Fruit fly (Drosophila melanogaster): ENCODE measurements around the gene SNF4Agamma.

SNF4Agamma gene

DNA sequence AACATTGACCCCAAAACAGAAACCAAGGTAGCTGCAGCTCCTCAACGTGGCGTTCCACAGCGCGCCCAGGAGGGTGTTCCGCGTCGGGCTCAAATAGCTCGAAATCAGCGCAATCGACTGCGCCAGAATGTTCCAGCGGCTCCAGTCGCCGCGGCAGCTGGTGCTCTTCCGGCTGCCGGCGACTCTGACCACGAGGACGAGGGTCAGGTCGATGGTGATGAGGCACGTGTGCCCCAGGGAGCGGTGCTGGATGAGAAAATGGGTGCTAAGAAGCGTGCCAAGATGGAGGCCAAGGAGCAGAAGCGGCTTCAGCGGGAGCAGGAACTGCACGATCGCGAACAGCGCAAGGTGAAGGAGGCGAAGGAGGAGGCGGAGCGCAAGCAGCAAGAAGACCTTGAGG, 74.8 kb downstream of the SNF4Agamma start:
- 0 out of 2 replicates have a peak, but pooled peaks have one; percentile 22 for TF ChIP-seq CG32121 (GFP tag; IDR thresholded peaks at IDR 0.05)
- no peak for TF ChIP-seq CG17806 (tag; optimal IDR thresholded peaks at IDR 0.05)

DNA sequence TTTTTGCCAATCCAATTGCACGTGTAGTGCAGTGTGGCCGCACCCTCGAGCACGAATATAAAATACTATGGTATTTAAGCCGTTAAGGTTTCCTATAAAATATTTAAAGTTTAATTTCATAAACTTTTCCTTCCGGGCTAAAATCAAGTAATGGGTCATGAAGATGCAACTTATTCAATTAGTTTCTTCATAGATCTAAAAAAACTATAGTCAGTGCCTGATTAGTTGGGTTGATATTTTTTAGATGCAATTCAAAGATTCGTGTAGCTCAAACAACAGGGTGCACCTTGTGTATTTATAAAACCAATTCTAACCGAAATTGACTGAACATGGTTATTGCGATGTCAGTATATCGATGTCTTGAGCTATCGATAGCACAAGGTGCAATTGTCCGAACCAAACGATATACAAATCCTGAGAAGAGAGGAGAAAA, 78.2 kb downstream of the SNF4Agamma start, which contains the start of the genes Smyd5 and Oga:
TSS of gene Smyd5 (minus strand) at position 59 of the 433 bp plus-strand sequence.
TSS of gene Oga (plus strand) at position 345 of the 433 bp plus-strand sequence.
- TF ChIP-seq gl (tag; optimal IDR thresholded peaks at IDR 0.05) (no peak), CG4496 (GFP tag; IDR thresholded peaks at IDR 0.05) (0 out of 3 replicates have a peak, but pooled peaks have one; percentile 26), Ets98B (GFP tag; IDR thresholded peaks at IDR 0.05) (no peak), Pif1A (GFP tag; optimal IDR thresholded peaks at IDR 0.05) (no peak), CG15710 (tag; optimal IDR thresholded peaks at IDR 0.05) (peak; percentile 8), CG10348 (GFP tag; IDR thresholded peaks at IDR 0.05) (no peak), CG34367 (tag; optimal IDR thresholded peaks at IDR 0.05) (no peak), D1 (tag; optimal IDR thresholded peaks at IDR 0.05) (no peak), rn (GFP tag; IDR thresholded peaks at IDR 0.05) (no peak), CG8159 (tag; optimal IDR thresholded peaks at IDR 0.05) (no peak), CG12605 (GFP tag; IDR thresholded peaks at IDR 0.05) (no peak), CG14655 (GFP tag; optimal IDR thresholded peaks at IDR 0.05) (no peak), CG13204 (GFP tag; optimal IDR thresholded peaks at IDR 0.05) (no peak), Snoo (tag; optimal IDR thresholded peaks at IDR 0.05) (peak; percentile 0)

DNA sequence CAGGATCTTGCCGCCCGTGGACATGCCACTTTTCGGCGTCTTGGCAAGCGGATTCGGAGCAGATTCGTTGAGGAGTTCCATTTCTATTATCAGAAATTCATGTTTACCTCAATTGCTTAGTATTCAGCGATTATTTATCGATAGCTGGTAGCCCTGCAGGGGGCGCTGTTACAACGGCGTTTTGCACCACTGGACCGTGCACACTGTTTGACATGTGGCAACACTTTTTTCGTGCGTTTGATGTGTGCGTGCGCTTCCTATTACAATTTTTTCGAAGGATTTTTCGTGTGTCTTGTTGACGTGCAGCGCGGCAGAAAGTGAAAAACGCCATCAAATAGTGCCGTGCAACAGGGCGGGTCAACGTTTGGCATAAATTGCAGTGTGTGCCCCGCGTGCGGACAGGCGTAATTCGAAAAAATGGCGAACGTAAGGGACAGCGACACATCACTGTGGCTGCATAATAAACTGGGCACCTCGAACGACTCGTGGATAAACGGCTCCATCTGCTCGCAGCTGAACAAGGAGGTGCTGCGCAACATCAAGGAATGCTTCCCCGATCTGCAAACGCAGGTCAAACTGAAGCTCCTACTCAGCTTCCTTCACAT, 83.0 kb downstream of the SNF4Agamma start, which contains the start of the genes CG3337 and Nelf-A:
TSS of gene CG3337 (minus strand) at position 132 of the 605 bp plus-strand sequence.
TSS of gene Nelf-A (plus strand) at position 252 of the 605 bp plus-strand sequence.
- TF ChIP-seq fd96Ca (GFP tag; IDR thresholded peaks at IDR 0.05) = 0 out of 3 replicates have a peak, but pooled peaks have one; percentile 21
- no peak for TF ChIP-seq gl (tag; optimal IDR thresholded peaks at IDR 0.05)
- TF ChIP-seq CG12605 (GFP tag; IDR thresholded peaks at IDR 0.05) = 0 out of 2 replicates have a peak, but pooled peaks have one; percentile 13
- no peak for TF ChIP-seq CG14655 (GFP tag; optimal IDR thresholded peaks at IDR 0.05)
- no peak for TF ChIP-seq CG13204 (GFP tag; optimal IDR thresholded peaks at IDR 0.05)
- TF ChIP-seq Pif1A (GFP tag; optimal IDR thresholded peaks at IDR 0.05) = no peak
- TF ChIP-seq Ets98B (GFP tag; IDR thresholded peaks at IDR 0.05) = peak; percentile 48
- no peak for TF ChIP-seq D1 (tag; optimal IDR thresholded peaks at IDR 0.05)
- no peak for TF ChIP-seq CG32121 (GFP tag; IDR thresholded peaks at IDR 0.05)
- TF ChIP-seq CG34367 (tag; optimal IDR thresholded peaks at IDR 0.05) = peak; percentile 13
- TF ChIP-seq CG4496 (GFP tag; IDR thresholded peaks at IDR 0.05) = peak; percentile 77
- no peak for TF ChIP-seq Pif1B (GFP tag; optimal IDR thresholded peaks at IDR 0.05)
- no peak for TF ChIP-seq CG10348 (GFP tag; IDR thresholded peaks at IDR 0.05)
- no peak for TF ChIP-seq CG9948 (tag; optimal IDR thresholded peaks at IDR 0.05)
- peak; percentile 38; the same call in 1 of the 2 replicates for TF ChIP-seq rn (GFP tag; IDR thresholded peaks at IDR 0.05)
- TF ChIP-seq EcR (GFP tag; optimal IDR thresholded peaks at IDR 0.05) = no peak
- peak; percentile 53 for TF ChIP-seq Snoo (tag; optimal IDR thresholded peaks at IDR 0.05)
- no peak for TF ChIP-seq CG8301 (tag; optimal IDR thresholded peaks at IDR 0.05)
- peak; percentile 41 for TF ChIP-seq CG15710 (tag; optimal IDR thresholded peaks at IDR 0.05)

dm6 chr3R:21224230-21224629, 83.7 kb downstream of the SNF4Agamma start:
- TF ChIP-seq Snoo (tag; optimal IDR thresholded peaks at IDR 0.05) (peak; percentile 50), CG34367 (tag; optimal IDR thresholded peaks at IDR 0.05) (no peak), CG32121 (GFP tag; IDR thresholded peaks at IDR 0.05) (peak; percentile 71), CG12605 (GFP tag; IDR thresholded peaks at IDR 0.05) (peak; percentile 34; the same call in 1 of the 2 replicates), CG13204 (GFP tag; optimal IDR thresholded peaks at IDR 0.05) (peak; percentile 21), gl (tag; optimal IDR thresholded peaks at IDR 0.05) (no peak), EcR (GFP tag; optimal IDR thresholded peaks at IDR 0.05) (no peak), CG8301 (tag; optimal IDR thresholded peaks at IDR 0.05) (peak; percentile 43), CG4496 (GFP tag; IDR thresholded peaks at IDR 0.05) (peak; percentile 52; the same call in 2 of the 3 replicates), CG10348 (GFP tag; IDR thresholded peaks at IDR 0.05) (no peak), Ets98B (GFP tag; IDR thresholded peaks at IDR 0.05) (peak; percentile 83), D1 (tag; optimal IDR thresholded peaks at IDR 0.05) (no peak), fd96Ca (GFP tag; IDR thresholded peaks at IDR 0.05) (peak; percentile 83)

- peak; percentile 79 for TF ChIP-seq CG13204 (GFP tag; optimal IDR thresholded peaks at IDR 0.05)
- TF ChIP-seq CG4496 (GFP tag; IDR thresholded peaks at IDR 0.05) = peak; percentile 39; the same call in 1 of the 3 replicates
- TF ChIP-seq CG34367 (tag; optimal IDR thresholded peaks at IDR 0.05) = no peak
Observed at dm6 chr3R:21237099-21237498, 96.6 kb downstream of the SNF4Agamma start, which contains the start of gene e. Gene e, minus strand, starts transcription at chr3R:21237177.

DNA sequence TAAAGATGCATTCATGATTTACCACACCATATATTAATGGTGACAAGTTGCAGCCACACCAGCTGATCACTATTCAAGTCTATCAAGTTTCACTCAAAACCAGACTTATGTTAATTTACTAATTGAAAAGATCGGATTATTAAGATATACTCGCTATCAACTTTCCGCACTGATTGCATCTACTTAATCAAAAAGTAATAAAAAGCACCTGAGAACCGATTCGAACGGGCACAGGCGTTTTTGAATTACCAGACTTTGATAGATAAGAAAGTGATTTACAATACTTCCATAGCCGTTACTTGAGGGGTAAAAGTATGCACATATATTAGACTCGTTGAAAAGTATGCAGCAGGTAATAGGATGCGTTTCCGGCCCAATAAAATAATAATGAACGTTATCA, 100.8 kb downstream of the SNF4Agamma start:
- TF ChIP-seq gl (tag; optimal IDR thresholded peaks at IDR 0.05) = no peak

dm6 chr3R:21242318-21242717, 101.8 kb downstream of the SNF4Agamma start, which contains the start of gene CG5892:
Gene CG5892, plus strand, starts transcription at chr3R:21242618.
- TF ChIP-seq CG15710 (tag; optimal IDR thresholded peaks at IDR 0.05) = no peak
- no peak for TF ChIP-seq CG14655 (GFP tag; optimal IDR thresholded peaks at IDR 0.05)
- no peak for TF ChIP-seq fd96Ca (GFP tag; IDR thresholded peaks at IDR 0.05)
- TF ChIP-seq CG32121 (GFP tag; IDR thresholded peaks at IDR 0.05) = no peak
- TF ChIP-seq Ets98B (GFP tag; IDR thresholded peaks at IDR 0.05) = no peak
- TF ChIP-seq Snoo (tag; optimal IDR thresholded peaks at IDR 0.05) = no peak
- no peak for TF ChIP-seq CG13204 (GFP tag; optimal IDR thresholded peaks at IDR 0.05)
- TF ChIP-seq CG8159 (tag; optimal IDR thresholded peaks at IDR 0.05) = no peak
- TF ChIP-seq CG8301 (tag; optimal IDR thresholded peaks at IDR 0.05) = no peak
- no peak for TF ChIP-seq gl (tag; optimal IDR thresholded peaks at IDR 0.05)
- TF ChIP-seq D1 (tag; optimal IDR thresholded peaks at IDR 0.05) = no peak
- TF ChIP-seq CG10348 (GFP tag; IDR thresholded peaks at IDR 0.05) = no peak
- TF ChIP-seq CG9948 (tag; optimal IDR thresholded peaks at IDR 0.05) = no peak
- no peak for TF ChIP-seq EcR (GFP tag; optimal IDR thresholded peaks at IDR 0.05)
- TF ChIP-seq CG17806 (tag; optimal IDR thresholded peaks at IDR 0.05) = no peak
- TF ChIP-seq rn (GFP tag; IDR thresholded peaks at IDR 0.05) = no peak
- no peak for TF ChIP-seq CG34367 (tag; optimal IDR thresholded peaks at IDR 0.05)
- no peak for TF ChIP-seq CG4496 (GFP tag; IDR thresholded peaks at IDR 0.05)

Measured in whole organism, pupa.